Worm (Caenorhabditis elegans) whole organism, young adult: ENCODE measurements around the gene srw-71.

ENCODE experiments used
- B0035.1 ChIP-seq: sonication (generic microtip); optimal IDR thresholded peaks from 2 replicates; lab custom pipeline; 2016; ENCODE audit warnings: missing genetic modification characterization, mild to moderate bottlenecking, missing compliant biosample characterization, missing genotype, missing genetic modification reagents
- C17E4.6 ChIP-seq: fragments of 200-800 bp; sonication (Bioruptor generic); IDR thresholded peaks from 2 replicates; pipeline ENCODE4 v1.3.6; 2022; ENCODE audit warnings: missing genetic modification reagents, missing genetic modification characterization, missing compliant biosample characterization
- F23B12.7 ChIP-seq: sonication (generic microtip); optimal IDR thresholded peaks from 2 replicates; lab custom pipeline; 2017; ENCODE audit warnings: missing genetic modification characterization, mild to moderate bottlenecking, missing compliant biosample characterization, antibody characterized with exemption, moderate library complexity; ENCODE audit not compliant: insufficient read depth
- F39B2.1 ChIP-seq: fragments of 200-800 bp; sonication (Bioruptor generic); IDR thresholded peaks from 2 replicates; pipeline ENCODE4 v1.3.6; 2022; ENCODE audit warnings: missing genetic modification reagents, missing genetic modification characterization, missing compliant biosample characterization
- F55B11.4 ChIP-seq: sonication (generic microtip); optimal IDR thresholded peaks from 2 replicates; lab custom pipeline; 2016; ENCODE audit warnings: missing compliant biosample characterization, missing genetic modification characterization, borderline replicate concordance; ENCODE audit not compliant: insufficient read depth
- F57C9.4 ChIP-seq: sonication (generic microtip); optimal IDR thresholded peaks from 2 replicates; lab custom pipeline; 2017; ENCODE audit warnings: mild to moderate bottlenecking, missing genetic modification characterization, missing compliant biosample characterization
- Y53G8AR.9 ChIP-seq: fragments of 200-800 bp; sonication (Bioruptor generic); conservative IDR thresholded peaks from 2 replicates; pipeline ENCODE4 v1.3.6; 2022; ENCODE audit warnings: missing genetic modification reagents, missing genetic modification characterization, missing compliant biosample characterization
- Y67H2A.10 ChIP-seq: fragments of 200-800 bp; sonication (Bioruptor generic); conservative IDR thresholded peaks from 2 replicates; pipeline ENCODE4 v1.3.6; 2022; ENCODE audit warnings: missing genetic modification reagents, missing genetic modification characterization, missing compliant biosample characterization
- Y95B8A.8 ChIP-seq: fragments of 200-800 bp; sonication (Bioruptor generic); IDR thresholded peaks from 2 replicates; pipeline ENCODE4 v1.3.6; 2022; ENCODE audit warnings: missing genetic modification reagents, missing genetic modification characterization, missing compliant biosample characterization
- ama-1 ChIP-seq, 3 experiments: fragments of 150-350 bp in 1 of 3; sonication (generic microtip) in 2 of 3; optimal IDR thresholded peaks; 2 replicates each; lab custom pipeline; 2014 to 2018; ENCODE audit warnings: missing biosample characterization in 2 of 3, missing genetic modification characterization in 2 of 3, missing genetic modification reagents in 2 of 3
- atf-7 ChIP-seq: sonication (generic microtip); optimal IDR thresholded peaks from 2 replicates; lab custom pipeline; 2017; ENCODE audit warnings: mild to moderate bottlenecking, missing genetic modification characterization, missing compliant biosample characterization
- athp-1 ChIP-seq: sonication (generic microtip); optimal IDR thresholded peaks from 2 replicates; lab custom pipeline; 2017; ENCODE audit warnings: mild to moderate bottlenecking, missing genetic modification characterization, missing compliant biosample characterization
- bed-1 ChIP-seq: fragments of 200-800 bp; sonication (Bioruptor generic); IDR thresholded peaks from 2 replicates; pipeline ENCODE4 v1.3.6; 2022; ENCODE audit warnings: missing genetic modification reagents, missing genetic modification characterization, missing compliant biosample characterization
- bed-2 ChIP-seq: fragments of 200-800 bp; sonication (Bioruptor generic); IDR thresholded peaks from 2 replicates; pipeline ENCODE4 v1.3.6; 2022; ENCODE audit warnings: missing genetic modification reagents, missing genetic modification characterization, missing compliant biosample characterization
- cebp-2 ChIP-seq: fragments of 200-800 bp; sonication (Bioruptor generic); IDR thresholded peaks from 2 replicates; pipeline ENCODE4 v1.3.6; 2022; ENCODE audit warnings: missing genetic modification characterization, missing compliant biosample characterization
- dox-1 ChIP-seq: fragments of 200-800 bp; sonication (Bioruptor generic); IDR thresholded peaks from 2 replicates; pipeline ENCODE4 v1.3.6; 2022; ENCODE audit warnings: missing genetic modification reagents, missing genetic modification characterization, missing compliant biosample characterization
- efl-1 ChIP-seq: fragments of 150-350 bp; optimal IDR thresholded peaks from 2 replicates; lab custom pipeline; 2014; ENCODE audit warnings: missing biosample characterization, missing genetic modification reagents, missing genetic modification characterization
- fkh-3 ChIP-seq: sonication (generic microtip); optimal IDR thresholded peaks from 2 replicates; lab custom pipeline; 2016; ENCODE audit warnings: mild to moderate bottlenecking, missing genetic modification characterization, missing compliant biosample characterization
- hlh-12 ChIP-seq: sonication (generic microtip); optimal IDR thresholded peaks from 2 replicates; lab custom pipeline; 2016; ENCODE audit warnings: missing genetic modification characterization, missing compliant biosample characterization
- hmg-20 ChIP-seq: fragments of 200-800 bp; sonication (Bioruptor generic); IDR thresholded peaks from 2 replicates; pipeline ENCODE4 v1.3.6; 2022; ENCODE audit warnings: missing genetic modification reagents, missing genetic modification characterization, missing compliant biosample characterization
- hrde-1 ChIP-seq: sonication (generic microtip); optimal IDR thresholded peaks from 2 replicates; lab custom pipeline; 2016; ENCODE audit warnings: missing genetic modification characterization, mild to moderate bottlenecking, missing compliant biosample characterization, moderate library complexity, missing genotype, missing genetic modification reagents, borderline replicate concordance
- let-526 ChIP-seq: fragments of 200-800 bp; sonication (Bioruptor generic); IDR thresholded peaks from 2 replicates; pipeline ENCODE4 v1.3.6; 2022; ENCODE audit warnings: missing genetic modification reagents, missing genetic modification characterization, missing compliant biosample characterization
- lsl-1 ChIP-seq: fragments of 200-800 bp; sonication (Bioruptor generic); optimal IDR thresholded peaks from 2 replicates; lab custom pipeline; 2018; ENCODE audit warnings: mild to moderate bottlenecking, missing genetic modification characterization, moderate library complexity, missing compliant biosample characterization
- madf-8 ChIP-seq: fragments of 200-800 bp; sonication (Bioruptor generic); conservative IDR thresholded peaks from 2 replicates; pipeline ENCODE4 v1.3.6; 2022; ENCODE audit warnings: missing genetic modification reagents, missing genetic modification characterization, missing compliant biosample characterization
- mes-4 ChIP-seq: sonication (generic microtip); optimal IDR thresholded peaks from 2 replicates; lab custom pipeline; 2016; ENCODE audit warnings: missing genotype, missing genetic modification characterization, missing compliant biosample characterization
- nhr-120 ChIP-seq: fragments of 200-800 bp; sonication (Bioruptor generic); IDR thresholded peaks from 2 replicates; pipeline ENCODE4 v1.3.6; 2022; ENCODE audit warnings: missing genetic modification characterization, missing compliant biosample characterization
- nhr-27 ChIP-seq: fragments of 200-800 bp; sonication (Bioruptor generic); optimal IDR thresholded peaks from 2 replicates; lab custom pipeline; 2018; ENCODE audit warnings: mild to moderate bottlenecking, missing genetic modification characterization, moderate library complexity, missing compliant biosample characterization
- nhr-80 ChIP-seq: sonication (generic microtip); optimal IDR thresholded peaks from 2 replicates; lab custom pipeline; 2016; ENCODE audit warnings: missing genetic modification characterization, missing compliant biosample characterization
- sdz-38 ChIP-seq: sonication (generic microtip); optimal IDR thresholded peaks from 2 replicates; lab custom pipeline; 2016; ENCODE audit warnings: missing genotype, missing genetic modification characterization, missing compliant biosample characterization
- sea-2 ChIP-seq: fragments of 200-800 bp; sonication (Bioruptor generic); IDR thresholded peaks from 2 replicates; pipeline ENCODE4 v1.3.6; 2022; ENCODE audit warnings: missing genetic modification characterization, missing compliant biosample characterization
- snpc-1.1 ChIP-seq: sonication (generic microtip); optimal IDR thresholded peaks from 2 replicates; lab custom pipeline; 2017; ENCODE audit warnings: missing genetic modification characterization, mild to moderate bottlenecking, missing compliant biosample characterization, antibody characterized with exemption, moderate library complexity, missing genotype, missing genetic modification reagents; ENCODE audit not compliant: insufficient read depth
- snpc-1.3 ChIP-seq: sonication (generic microtip); optimal IDR thresholded peaks from 2 replicates; lab custom pipeline; 2017; ENCODE audit warnings: missing genetic modification characterization, mild to moderate bottlenecking, missing compliant biosample characterization, antibody characterized with exemption, moderate library complexity, missing genotype, missing genetic modification reagents; ENCODE audit not compliant: insufficient read depth
- tbx-9 ChIP-seq: sonication (generic microtip); optimal IDR thresholded peaks from 2 replicates; lab custom pipeline; 2016; ENCODE audit warnings: borderline replicate concordance, missing genetic modification characterization, inconsistent platforms, missing compliant biosample characterization
- tlf-1 ChIP-seq: fragments of 200-800 bp; sonication (Bioruptor generic); optimal IDR thresholded peaks from 2 replicates; lab custom pipeline; 2018; ENCODE audit warnings: mild to moderate bottlenecking, missing genetic modification characterization, missing compliant biosample characterization
- unc-62 ChIP-seq: fragments of 150-350 bp; optimal IDR thresholded peaks from 2 replicates; lab custom pipeline; 2014; ENCODE audit warnings: missing biosample characterization, missing genetic modification reagents, missing genetic modification characterization
- xnd-1 ChIP-seq: sonication (generic microtip); optimal IDR thresholded peaks from 2 replicates; lab custom pipeline; 2016; ENCODE audit warnings: missing genotype, missing genetic modification reagents, missing genetic modification characterization, missing compliant biosample characterization
- zfh-2 ChIP-seq: fragments of 200-800 bp; sonication (Bioruptor generic); conservative IDR thresholded peaks from 2 replicates; pipeline ENCODE4 v1.3.6; 2022; ENCODE audit warnings: missing genetic modification reagents, missing genetic modification characterization, missing compliant biosample characterization
- ztf-26 ChIP-seq: sonication (generic microtip); optimal IDR thresholded peaks from 2 replicates; lab custom pipeline; 2017; ENCODE audit warnings: missing genetic modification characterization, missing compliant biosample characterization
- ztf-6 ChIP-seq: fragments of 200-800 bp; sonication (Bioruptor generic); IDR thresholded peaks from 2 replicates; pipeline ENCODE4 v1.3.6; 2022; ENCODE audit warnings: missing genetic modification reagents, missing genetic modification characterization, missing compliant biosample characterization

srw-71 gene

ce11 chrV:7464696-7465095 is 33.8 kb upstream of the srw-71 start, which contains the start of gene srh-89:
TSS of gene srh-89 (minus strand) at chrV:7464796.
- TF ChIP-seq tbx-9, result no peak
- no peak for TF ChIP-seq fkh-3 (tag; lab: Kevin White, UChicago)
- no peak for TF ChIP-seq nhr-27 (tag; lab: Kevin White, UChicago)
- TF ChIP-seq hmg-20, result no peak
- no peak for TF ChIP-seq F39B2.1 (GFP tag; lab: Robert Waterston, UW)
- no peak for TF ChIP-seq C17E4.6
- TF ChIP-seq athp-1, result no peak
- TF ChIP-seq lsl-1, result no peak
- TF ChIP-seq ama-1 (optimal IDR thresholded peaks at IDR 0.05; lab: Kevin White, UChicago), result no peak
- TF ChIP-seq ama-1 (GFP tag; optimal IDR thresholded peaks at IDR 0.05; lab: Kevin White, UChicago), result no peak
- TF ChIP-seq B0035.1 (tag; lab: Kevin White, UChicago), result no peak
- no peak for TF ChIP-seq snpc-1.3 (tag; lab: Kevin White, UChicago)
- no peak for TF ChIP-seq xnd-1 (tag; lab: Kevin White, UChicago)
- no peak for TF ChIP-seq ztf-26 (tag; lab: Kevin White, UChicago)
- TF ChIP-seq sea-2 (GFP tag; lab: Robert Waterston, UW), result no peak
- no peak for TF ChIP-seq hrde-1 (tag; lab: Kevin White, UChicago)
- no peak for TF ChIP-seq let-526 (GFP tag; lab: Robert Waterston, UW)

- TF ChIP-seq zfh-2 (GFP tag; lab: Robert Waterston, UW) (no peak), athp-1 (no peak), cebp-2 (GFP tag; lab: Robert Waterston, UW) (no peak), hmg-20 (no peak), atf-7 (no peak), bed-2 (GFP tag; lab: Robert Waterston, UW) (no peak), sdz-38 (tag; lab: Kevin White, UChicago) (no peak), efl-1 (GFP tag; lab: Kevin White, UChicago) (no peak), Y53G8AR.9 (GFP tag; lab: Robert Waterston, UW) (no peak), ztf-6 (GFP tag; lab: Robert Waterston, UW) (no peak), nhr-80 (no peak), sea-2 (GFP tag; lab: Robert Waterston, UW) (no peak), nhr-120 (no peak), snpc-1.1 (no peak), F57C9.4 (tag; lab: Kevin White, UChicago) (no peak), madf-8 (GFP tag; lab: Robert Waterston, UW) (no peak), mes-4 (no peak), hlh-12 (tag; lab: Kevin White, UChicago) (no peak)
Measured at ce11 chrV:7460898-7461297, 30.0 kb upstream of the srw-71 start, which contains the start of gene srh-92. TSS of gene srh-92 (minus strand) at chrV:7460998.

ce11 chrV:7455008-7455407 is 24.1 kb upstream of the srw-71 start, which contains the start of gene F25E5.2:
TSS of gene F25E5.2 (plus strand) at chrV:7455308.
- TF ChIP-seq bed-1 (GFP tag; lab: Robert Waterston, UW), result no peak
- no peak for TF ChIP-seq unc-62 (GFP tag; lab: Kevin White, UChicago)
- TF ChIP-seq F23B12.7, result no peak
- TF ChIP-seq, all 124 proteins: peak for 0

- no peak for TF ChIP-seq tlf-1
- no peak for TF ChIP-seq Y67H2A.10
- no peak for TF ChIP-seq B0035.1 (tag; lab: Kevin White, UChicago)
- TF ChIP-seq Y95B8A.8, result no peak
- TF ChIP-seq F55B11.4 (tag; lab: Kevin White, UChicago), result no peak
- TF ChIP-seq dox-1 (GFP tag; lab: Robert Waterston, UW), result no peak
Measured at ce11 chrV:7454236-7454635, 23.3 kb upstream of the srw-71 start, which contains the start of gene try-8. TSS of gene try-8 (minus strand) at chrV:7454336.
